Worm (Caenorhabditis elegans): ENCODE data around the gene nrf-5.
A peak's percentile ranks its signal among the peaks of the same experiment; 100 is the strongest.

nrf-5 gene

ce11 chrV:13818824-13819408, 9.2 kb upstream of the nrf-5 start, which contains the start of gene sel-10 (continued):
- TF ChIP-seq nhr-12 (tag; optimal IDR thresholded peaks at IDR 0.05) (no peak), unc-62 (GFP tag; optimal IDR thresholded peaks at IDR 0.05) (no peak), elt-3 (tag; optimal IDR thresholded peaks at IDR 0.05) (peak in 1 of 6 experiments; percentile 75), nhr-20 (tag; optimal IDR thresholded peaks at IDR 0.05) (peak; percentile 83), lin-14 (GFP tag; optimal IDR thresholded peaks at IDR 0.05) (peak; percentile 88), swsn-7 (tag; optimal IDR thresholded peaks at IDR 0.05) (peak; percentile 85), ceh-8 (GFP tag; optimal IDR thresholded peaks at IDR 0.05) (peak; percentile 61), hlh-17 (GFP tag; optimal IDR thresholded peaks at IDR 0.05; ENCODE audit: borderline replicate concordance) (no peak), ceh-90 (tag; optimal IDR thresholded peaks at IDR 0.05) (peak; percentile 49), Y116A8C.19 (tag; optimal IDR thresholded peaks at IDR 0.05; ENCODE audit: borderline replicate concordance) (no peak), nhr-28 (tag; optimal IDR thresholded peaks at IDR 0.05) (no peak), elt-2 (tag; optimal IDR thresholded peaks at IDR 0.05) (peak; percentile 43), aha-1 (tag; optimal IDR thresholded peaks at IDR 0.05) (peak; percentile 12), mab-9 (GFP tag; IDR thresholded peaks at IDR 0.05) (no peak), nhr-47 (tag; optimal IDR thresholded peaks at IDR 0.05) (peak; percentile 87), nhr-237 (tag; optimal IDR thresholded peaks at IDR 0.05) (no peak), nhr-85 (tag) (peak; percentile 90), dsc-1 (tag; optimal IDR thresholded peaks at IDR 0.05) (peak; percentile 80), tbx-2 (tag; optimal IDR thresholded peaks at IDR 0.05) (peak; percentile 77), mdl-1 (tag; optimal IDR thresholded peaks at IDR 0.05) (peak in 1 of 2 experiments; percentile 73), ceh-63 (GFP tag; optimal IDR thresholded peaks at IDR 0.05) (no peak), pax-3 (tag; optimal IDR thresholded peaks at IDR 0.05) (peak; percentile 79), mef-2 (tag; optimal IDR thresholded peaks at IDR 0.05) (no peak), ets-5 (GFP tag; IDR thresholded peaks at IDR 0.05) (no peak), rnt-1 (tag; optimal IDR thresholded peaks at IDR 0.05) (peak; percentile 90), unc-86 (tag; optimal IDR thresholded peaks at IDR 0.05) (peak; percentile 74), skn-1 (tag; optimal IDR thresholded peaks at IDR 0.05) (peak; percentile 51), mep-1 (tag; optimal IDR thresholded peaks at IDR 0.05) (peak; percentile 95), efl-1 (optimal IDR thresholded peaks at IDR 0.05) (peak; percentile 75 to 81), efl-1 (GFP tag; optimal IDR thresholded peaks at IDR 0.05 in 1 of 2) (peak; percentile 71 to 98), nhr-77 (tag; optimal IDR thresholded peaks at IDR 0.05) (peak; percentile 55), nhr-90 (tag; optimal IDR thresholded peaks at IDR 0.05; ENCODE audit: poor library complexity) (peak; percentile 79), hlh-4 (tag; optimal IDR thresholded peaks at IDR 0.05) (no peak), irx-1 (tag; optimal IDR thresholded peaks at IDR 0.05) (peak; percentile 64), lin-15B (tag; optimal IDR thresholded peaks at IDR 0.05) (peak; percentile 63), fos-1 (tag; optimal IDR thresholded peaks at IDR 0.05) (no peak), F16B12.6 (tag; optimal IDR thresholded peaks at IDR 0.05) (peak; percentile 2), C34B4.2 (tag; optimal IDR thresholded peaks at IDR 0.05) (no peak), snpc-4 (tag; optimal IDR thresholded peaks at IDR 0.05) (peak; percentile 73), alr-1 (tag; optimal IDR thresholded peaks at IDR 0.05; ENCODE audit: borderline replicate concordance) (no peak), lsy-2 (tag; optimal IDR thresholded peaks at IDR 0.05) (peak; percentile 85 to 88), isw-1 (GFP tag; IDR thresholded peaks at IDR 0.05) (peak; percentile 68), unc-130 (tag; optimal IDR thresholded peaks at IDR 0.05) (peak; percentile 80), ceh-82 (tag; optimal IDR thresholded peaks at IDR 0.05) (peak; percentile 67 to 85 (median 70)), lin-13 (GFP tag; optimal IDR thresholded peaks at IDR 0.05) (peak; percentile 65), blmp-1 (tag; optimal IDR thresholded peaks at IDR 0.05) (peak; percentile 55), snu-23 (GFP tag; optimal IDR thresholded peaks at IDR 0.05) (peak; percentile 81), pqm-1 (tag; optimal IDR thresholded peaks at IDR 0.05) (no peak), sup-37 (GFP tag; optimal IDR thresholded peaks at IDR 0.05) (peak; percentile 6), dpl-1 (GFP tag; optimal IDR thresholded peaks at IDR 0.05) (peak; percentile 47 to 88 (median 79)), hpl-2 (GFP tag; optimal IDR thresholded peaks at IDR 0.05) (no peak), lin-39 (tag; optimal IDR thresholded peaks at IDR 0.05) (peak; percentile 52)

All from whole organism, L1 larva.